Worm (Caenorhabditis elegans) whole organism, L4 larva: ENCODE measurements around the gene F58H1.3.
A peak's percentile ranks its signal among the peaks of the same experiment; 100 is the strongest.

Experiments
- D1046.2 ChIP-seq: fragments of 200-800 bp; sonication (Bioruptor generic); IDR thresholded peaks from 2 replicates; pipeline ENCODE4 v1.3.6; 2022; ENCODE audit warnings: missing genetic modification characterization, missing compliant biosample characterization
- F37D6.2 ChIP-seq: sonication (generic microtip); optimal IDR thresholded peaks from 2 replicates; lab custom pipeline; 2016; ENCODE audit warnings: mild to moderate bottlenecking, missing genetic modification characterization, missing compliant biosample characterization
- F44E2.7 ChIP-seq: fragments of 200-800 bp; sonication (Bioruptor generic); IDR thresholded peaks from 2 replicates; pipeline ENCODE4 v2.1.2; 2022; ENCODE audit warnings: missing genetic modification characterization, missing compliant biosample characterization
- R02D3.7 ChIP-seq: fragments of 150-350 bp; sonication (generic microtip); optimal IDR thresholded peaks from 3 replicates; lab custom pipeline; 2014; ENCODE audit warnings: missing biosample characterization, missing genetic modification characterization
- T20F7.1 ChIP-seq: fragments of 200-800 bp; sonication (Bioruptor generic); optimal IDR thresholded peaks from 2 replicates; lab custom pipeline; 2018; ENCODE audit warnings: mild to moderate bottlenecking, missing genetic modification characterization, missing compliant biosample characterization
- aha-1 ChIP-seq: fragments of 150-350 bp; peaks from one replicate; lab custom pipeline; 2014; ENCODE audit warnings: missing biosample characterization, missing genetic modification characterization
- attf-4 ChIP-seq: sonication (generic microtip); optimal IDR thresholded peaks from 3 replicates; lab custom pipeline; 2017; ENCODE audit warnings: missing biosample characterization, missing genetic modification characterization
- ceh-20 ChIP-seq: fragments of 200-800 bp; sonication (Bioruptor generic); IDR thresholded peaks from 2 replicates; pipeline ENCODE4 v1.3.6; 2022; ENCODE audit warnings: missing genetic modification reagents, missing genetic modification characterization, missing compliant biosample characterization
- ces-1 ChIP-seq: fragments of 150-350 bp; sonication (generic microtip); optimal IDR thresholded peaks from 4 replicates; lab custom pipeline; 2014; ENCODE audit warnings: missing biosample characterization, missing genetic modification reagents, missing genetic modification characterization
- cey-2 ChIP-seq: sonication (generic microtip); optimal IDR thresholded peaks from 3 replicates; lab custom pipeline; 2017; ENCODE audit warnings: missing genetic modification characterization, mild to moderate bottlenecking, missing compliant biosample characterization, antibody characterized with exemption, borderline replicate concordance; ENCODE audit not compliant: insufficient read depth
- daf-12 ChIP-seq: fragments of 150-350 bp; optimal IDR thresholded peaks from 2 replicates; lab custom pipeline; 2014; ENCODE audit warnings: missing biosample characterization, missing genetic modification reagents, missing genetic modification characterization
- daf-16 ChIP-seq, 3 experiments: sonication (generic microtip); optimal IDR thresholded peaks; 2 replicates each; lab custom pipeline; 2016 to 2017; ENCODE audit warnings: missing genetic modification characterization in 3 of 3, missing genetic modification reagents in 3 of 3, mild to moderate bottlenecking in 2 of 3, missing compliant biosample characterization in 2 of 3, missing biosample characterization in 1 of 3, moderate library complexity in 1 of 3
- daf-19 ChIP-seq: fragments of 200-800 bp; sonication (Bioruptor generic); conservative IDR thresholded peaks from 2 replicates; pipeline ENCODE4 v1.3.6; 2022; ENCODE audit warnings: missing genetic modification characterization, missing compliant biosample characterization
- dmd-6 ChIP-seq: fragments of 200-800 bp; sonication (Bioruptor generic); IDR thresholded peaks from 2 replicates; pipeline ENCODE4 v1.3.6; 2022; ENCODE audit warnings: missing genetic modification reagents, missing genetic modification characterization, missing compliant biosample characterization
- dmd-8 ChIP-seq: fragments of 200-800 bp; sonication (Bioruptor generic); IDR thresholded peaks from 2 replicates; pipeline ENCODE4 v1.3.6; 2022; ENCODE audit warnings: missing genetic modification characterization, missing compliant biosample characterization
- dve-1 ChIP-seq: sonication (generic microtip); optimal IDR thresholded peaks from 2 replicates; lab custom pipeline; 2017; ENCODE audit warnings: antibody characterized with exemption, mild to moderate bottlenecking, missing genetic modification characterization, missing compliant biosample characterization; ENCODE audit not compliant: insufficient read depth
- egl-43 ChIP-seq: fragments of 200-800 bp; sonication (Bioruptor generic); IDR thresholded peaks from 2 replicates; pipeline ENCODE4 v1.3.6; 2022; ENCODE audit warnings: missing genetic modification reagents, missing genetic modification characterization, missing compliant biosample characterization
- hlh-11 ChIP-seq: fragments of 200-800 bp; sonication (Bioruptor generic); optimal IDR thresholded peaks from 2 replicates; lab custom pipeline; 2018; ENCODE audit warnings: mild to moderate bottlenecking, missing genetic modification characterization, missing compliant biosample characterization
- hmg-1.1 ChIP-seq: fragments of 200-800 bp; sonication (Bioruptor generic); IDR thresholded peaks from 2 replicates; pipeline ENCODE4 v1.3.6; 2022; ENCODE audit warnings: missing genetic modification reagents, missing genetic modification characterization, missing compliant biosample characterization
- lim-7 ChIP-seq: fragments of 200-800 bp; sonication (Bioruptor generic); IDR thresholded peaks from 2 replicates; pipeline ENCODE4 v1.3.6; 2022; ENCODE audit warnings: missing genetic modification characterization, missing compliant biosample characterization
- lin-1 ChIP-seq: fragments of 200-800 bp; sonication (Bioruptor generic); IDR thresholded peaks from 2 replicates; pipeline ENCODE4 v1.3.6; 2022; ENCODE audit warnings: missing genetic modification reagents, missing genetic modification characterization, missing compliant biosample characterization
- lin-13 ChIP-seq: fragments of 150-350 bp; optimal IDR thresholded peaks from 2 replicates; lab custom pipeline; 2014; ENCODE audit warnings: missing biosample characterization, missing genetic modification reagents, missing genetic modification characterization
- lin-29 ChIP-seq: fragments of 200-800 bp; sonication (Bioruptor generic); IDR thresholded peaks from 2 replicates; pipeline ENCODE4 v1.3.6; 2022; ENCODE audit warnings: missing genetic modification reagents, missing genetic modification characterization, missing compliant biosample characterization
- lin-39 ChIP-seq: fragments of 150-350 bp; optimal IDR thresholded peaks from 2 replicates; lab custom pipeline; 2014; ENCODE audit warnings: missing biosample characterization, missing genetic modification reagents, missing genetic modification characterization
- lir-3 ChIP-seq: sonication (generic microtip); optimal IDR thresholded peaks from 2 replicates; lab custom pipeline; 2016; ENCODE audit warnings: mild to moderate bottlenecking, missing genetic modification characterization, missing compliant biosample characterization
- lsy-2 ChIP-seq, 2 experiments: fragments of 150-350 bp in 1 of 2; sonication (generic microtip) in 1 of 2; optimal IDR thresholded peaks; 2 replicates each; lab custom pipeline; 2014 to 2017; ENCODE audit warnings: missing biosample characterization in 2 of 2, missing genetic modification characterization in 2 of 2
- madf-9 ChIP-seq: fragments of 200-800 bp; sonication (Bioruptor generic); conservative IDR thresholded peaks from 2 replicates; pipeline ENCODE4 v1.3.6; 2022; ENCODE audit warnings: missing genetic modification reagents, missing genetic modification characterization, missing compliant biosample characterization
- mdl-1 ChIP-seq, 2 experiments: fragments of 150-350 bp in 1 of 2; sonication (generic microtip) in 1 of 2; optimal IDR thresholded peaks; 2 replicates each; lab custom pipeline; 2014 to 2017; ENCODE audit warnings: missing biosample characterization in 2 of 2, missing genetic modification characterization in 2 of 2
- nhr-10 ChIP-seq: fragments of 150-350 bp; optimal IDR thresholded peaks from 2 replicates; lab custom pipeline; 2014; ENCODE audit warnings: missing biosample characterization, missing genetic modification characterization
- nhr-102 ChIP-seq: sonication (generic microtip); optimal IDR thresholded peaks from 2 replicates; lab custom pipeline; 2016; ENCODE audit warnings: mild to moderate bottlenecking, missing genetic modification characterization, moderate library complexity, missing compliant biosample characterization
- nhr-28 ChIP-seq: fragments of 150-350 bp; optimal IDR thresholded peaks from 2 replicates; lab custom pipeline; 2014; ENCODE audit warnings: missing biosample characterization, missing genetic modification characterization
- nhr-76 ChIP-seq: fragments of 150-350 bp; optimal IDR thresholded peaks from 2 replicates; lab custom pipeline; 2014; ENCODE audit warnings: missing biosample characterization, missing genetic modification characterization
- nhr-77 ChIP-seq: fragments of 150-350 bp; optimal IDR thresholded peaks from 2 replicates; lab custom pipeline; 2014; ENCODE audit warnings: missing biosample characterization, missing genetic modification characterization
- pha-4 ChIP-seq, 2 experiments: fragments of 150-350 bp in 1 of 2; fragments of 200-800 bp in 1 of 2; sonication (Bioruptor generic) in 1 of 2; IDR thresholded peaks in 1 of 2; optimal IDR thresholded peaks in 1 of 2; 2 replicates each; pipeline versions ENCODE4 v1.3.6 to Lab custom; 2014 to 2022; ENCODE audit warnings: missing genetic modification characterization in 2 of 2, missing genetic modification reagents in 2 of 2, missing biosample characterization in 1 of 2, missing compliant biosample characterization in 1 of 2
- php-3 ChIP-seq: fragments of 200-800 bp; sonication (Bioruptor generic); IDR thresholded peaks from 2 replicates; pipeline ENCODE4 v1.3.6; 2022; ENCODE audit warnings: missing genetic modification reagents, missing genetic modification characterization, missing compliant biosample characterization
- pqm-1 ChIP-seq: sonication (generic microtip); optimal IDR thresholded peaks from 2 replicates; lab custom pipeline; 2017; ENCODE audit warnings: missing biosample characterization, missing genetic modification characterization
- rbr-2 ChIP-seq: sonication (generic microtip); optimal IDR thresholded peaks from 2 replicates; lab custom pipeline; 2016; ENCODE audit warnings: missing genotype, missing genetic modification characterization, missing compliant biosample characterization
- sdz-12 ChIP-seq: fragments of 200-800 bp; sonication (Bioruptor generic); optimal IDR thresholded peaks from 2 replicates; lab custom pipeline; 2018; ENCODE audit warnings: mild to moderate bottlenecking, missing genetic modification characterization, missing compliant biosample characterization
- spr-1 ChIP-seq: sonication (generic microtip); optimal IDR thresholded peaks from 2 replicates; lab custom pipeline; 2016; ENCODE audit warnings: mild to moderate bottlenecking, missing genetic modification characterization, missing compliant biosample characterization
- tra-1 ChIP-seq: fragments of 200-800 bp; sonication (Bioruptor generic); IDR thresholded peaks from 2 replicates; pipeline ENCODE4 v1.3.6; 2022; ENCODE audit warnings: missing genetic modification reagents, missing genetic modification characterization, missing compliant biosample characterization
- unc-130 ChIP-seq: sonication (generic microtip); optimal IDR thresholded peaks from 2 replicates; lab custom pipeline; 2016; ENCODE audit warnings: missing genetic modification reagents, missing genetic modification characterization, missing compliant biosample characterization
- unc-39 ChIP-seq: sonication (generic microtip); optimal IDR thresholded peaks from 2 replicates; lab custom pipeline; 2017; ENCODE audit warnings: missing biosample characterization, missing genetic modification characterization
- vab-7 ChIP-seq: fragments of 200-800 bp; sonication (Bioruptor generic); IDR thresholded peaks from 2 replicates; pipeline ENCODE4 v1.3.6; 2022; ENCODE audit warnings: missing genetic modification reagents, missing genetic modification characterization, missing compliant biosample characterization
- zag-1 ChIP-seq: fragments of 150-350 bp; optimal IDR thresholded peaks from 2 replicates; lab custom pipeline; 2014; ENCODE audit warnings: missing biosample characterization, missing genetic modification characterization
- zfp-3 ChIP-seq: fragments of 200-800 bp; sonication (Bioruptor generic); conservative IDR thresholded peaks from 2 replicates; pipeline ENCODE4 v1.3.6; 2022; ENCODE audit warnings: missing genetic modification reagents, missing genetic modification characterization, missing compliant biosample characterization
- zip-11 ChIP-seq: fragments of 200-800 bp; sonication (Bioruptor generic); IDR thresholded peaks from 2 replicates; pipeline ENCODE4 v1.3.6; 2022; ENCODE audit warnings: missing genetic modification characterization, missing compliant biosample characterization
- zip-2 ChIP-seq: fragments of 150-350 bp; optimal IDR thresholded peaks from 2 replicates; lab custom pipeline; 2014; ENCODE audit warnings: missing biosample characterization, missing genetic modification characterization
- ztf-11 ChIP-seq: fragments of 150-350 bp; optimal IDR thresholded peaks from 2 replicates; lab custom pipeline; 2014; ENCODE audit warnings: missing biosample characterization, missing genetic modification characterization
- ztf-7 ChIP-seq: fragments of 150-350 bp; optimal IDR thresholded peaks from 2 replicates; lab custom pipeline; 2014; ENCODE audit warnings: missing biosample characterization, missing genetic modification characterization

The F58H1.3 gene

DNA sequence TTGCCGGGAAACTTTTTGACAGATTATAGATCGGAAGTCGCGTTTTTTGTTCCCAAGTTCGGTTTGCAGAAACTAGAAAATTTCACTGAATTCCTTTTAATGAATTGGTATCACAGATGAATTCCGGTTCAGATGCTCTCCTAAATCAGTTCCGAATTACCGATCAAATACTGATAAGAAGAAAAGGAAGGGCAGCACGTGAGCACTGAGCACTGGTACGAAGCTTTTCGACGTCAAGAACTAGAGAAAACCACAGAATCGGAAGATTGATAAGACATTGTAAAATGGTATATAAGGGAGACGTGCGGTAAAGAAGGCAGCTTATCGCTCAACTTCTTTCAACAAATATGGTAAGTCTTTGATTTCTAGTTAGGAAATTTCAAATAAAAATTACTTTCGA lies 41.5 kb downstream of the F58H1.3 start, which contains the start of gene cpr-1 (continued):
- peak; percentile 69 for TF ChIP-seq nhr-28 (tag; lab: Kevin White, UChicago)
- no peak for TF ChIP-seq pha-4 (GFP tag; IDR thresholded peaks at IDR 0.05; lab: Robert Waterston, UW)
- no peak for TF ChIP-seq pha-4 (tag; optimal IDR thresholded peaks at IDR 0.05; lab: Kevin White, UChicago)
- TF ChIP-seq vab-7 (GFP tag; lab: Robert Waterston, UW), result no peak
- TF ChIP-seq dve-1 (tag; lab: Kevin White, UChicago), result peak; percentile 65
- TF ChIP-seq aha-1 (tag; lab: Kevin White, UChicago), result no peak
- TF ChIP-seq D1046.2, result no peak
- TF ChIP-seq ces-1 (GFP tag; lab: Kevin White, UChicago), result no peak
- TF ChIP-seq rbr-2, result no peak
- TF ChIP-seq lin-39 (tag; lab: Kevin White, UChicago), result no peak
- peak; percentile 77 for TF ChIP-seq pqm-1
- peak; percentile 80 for TF ChIP-seq lin-1 (GFP tag; lab: Robert Waterston, UW)
- TF ChIP-seq zag-1 (tag; lab: Kevin White, UChicago), result no peak
- TF ChIP-seq sdz-12 (GFP tag; lab: Kevin White, UChicago), result no peak
- no peak for TF ChIP-seq ceh-20 (GFP tag; lab: Robert Waterston, UW)
- no peak for TF ChIP-seq F44E2.7 (GFP tag; lab: Robert Waterston, UW)

- TF ChIP-seq mdl-1 (tag; optimal IDR thresholded peaks at IDR 0.05; lab: Kevin White, UChicago), result no peak
- TF ChIP-seq dmd-6 (GFP tag; lab: Robert Waterston, UW), result peak; percentile 80
- no peak for TF ChIP-seq cey-2 (tag; lab: Kevin White, UChicago)
- no peak for TF ChIP-seq dmd-8
- TF ChIP-seq unc-130 (GFP tag; lab: Kevin White, UChicago), result no peak
- TF ChIP-seq lsy-2 (tag; optimal IDR thresholded peaks at IDR 0.05; lab: Kevin White, UChicago), result peak in 1 of 2 experiments; percentile 21
- no peak for TF ChIP-seq vab-7 (GFP tag; lab: Robert Waterston, UW)
- no peak for TF ChIP-seq daf-16 (GFP tag; optimal IDR thresholded peaks at IDR 0.05; lab: Kevin White, UChicago)
- peak; percentile 39 for TF ChIP-seq daf-16 (tag; optimal IDR thresholded peaks at IDR 0.05; lab: Kevin White, UChicago)
- no peak for TF ChIP-seq unc-39 (tag; lab: Kevin White, UChicago)
- TF ChIP-seq tra-1, result 0 out of 2 replicates have a peak, but pooled peaks have one; percentile 46
- no peak for TF ChIP-seq attf-4 (tag; lab: Kevin White, UChicago)
- TF ChIP-seq zfp-3, result 0 out of 2 replicates have a peak, but pooled peaks have one; percentile 9
- TF ChIP-seq hlh-11 (tag; lab: Kevin White, UChicago), result peak; percentile 49
- TF ChIP-seq ztf-11 (tag; lab: Kevin White, UChicago), result no peak
- TF ChIP-seq daf-19, result no peak
- TF ChIP-seq hmg-1.1, result no peak
- no peak for TF ChIP-seq zip-2
- TF ChIP-seq egl-43, result no peak
- TF ChIP-seq ces-1 (GFP tag; lab: Kevin White, UChicago), result no peak
- TF ChIP-seq lir-3 (tag; lab: Kevin White, UChicago), result no peak
- TF ChIP-seq F37D6.2 (tag; lab: Kevin White, UChicago), result no peak
- TF ChIP-seq nhr-77 (tag; lab: Kevin White, UChicago), result peak; percentile 86
- no peak for TF ChIP-seq madf-9 (GFP tag; lab: Robert Waterston, UW)
- TF ChIP-seq lim-7 (GFP tag; lab: Robert Waterston, UW), result no peak
- no peak for TF ChIP-seq spr-1 (tag; lab: Kevin White, UChicago)
- no peak for TF ChIP-seq lin-29 (GFP tag; lab: Robert Waterston, UW)
- TF ChIP-seq php-3 (GFP tag; lab: Robert Waterston, UW), result no peak
- TF ChIP-seq nhr-76 (tag; lab: Kevin White, UChicago), result no peak
- TF ChIP-seq nhr-10 (tag; lab: Kevin White, UChicago), result peak; percentile 27
- TF ChIP-seq nhr-28 (tag; lab: Kevin White, UChicago), result peak; percentile 77
- peak; percentile 34 for TF ChIP-seq pqm-1
- no peak for TF ChIP-seq daf-12 (tag; lab: Kevin White, UChicago)
- TF ChIP-seq zip-11 (GFP tag; lab: Robert Waterston, UW), result no peak
- TF ChIP-seq R02D3.7, result no peak
- 0 out of 2 replicates have a peak, but pooled peaks have one; percentile 13 for TF ChIP-seq lin-1 (GFP tag; lab: Robert Waterston, UW)
- no peak for TF ChIP-seq lin-13
- TF ChIP-seq ztf-7 (tag; lab: Kevin White, UChicago), result no peak
- TF ChIP-seq T20F7.1, result peak; percentile 56
- peak; percentile 68 for TF ChIP-seq dve-1 (tag; lab: Kevin White, UChicago)
- no peak for TF ChIP-seq nhr-102 (tag; lab: Kevin White, UChicago)
Measured at ce11 chrV:11976734-11977133, 43.0 kb downstream of the F58H1.3 start.
